Worm (Caenorhabditis elegans): ENCODE data around the gene B0564.2.

B0564.2 gene

ce11 chrIV:13089671-13090242 is 17.7 kb upstream of the B0564.2 start:
- TF ChIP-seq odd-2 (tag; optimal IDR thresholded peaks at IDR 0.05) = no peak
- no peak for TF ChIP-seq fkh-10 (GFP tag; optimal IDR thresholded peaks at IDR 0.05)
- peak; percentile 21 for TF ChIP-seq hlh-6 (tag; optimal IDR thresholded peaks at IDR 0.05)
- TF ChIP-seq C08G9.2 (tag; optimal IDR thresholded peaks at IDR 0.05) = peak; percentile 35

DNA sequence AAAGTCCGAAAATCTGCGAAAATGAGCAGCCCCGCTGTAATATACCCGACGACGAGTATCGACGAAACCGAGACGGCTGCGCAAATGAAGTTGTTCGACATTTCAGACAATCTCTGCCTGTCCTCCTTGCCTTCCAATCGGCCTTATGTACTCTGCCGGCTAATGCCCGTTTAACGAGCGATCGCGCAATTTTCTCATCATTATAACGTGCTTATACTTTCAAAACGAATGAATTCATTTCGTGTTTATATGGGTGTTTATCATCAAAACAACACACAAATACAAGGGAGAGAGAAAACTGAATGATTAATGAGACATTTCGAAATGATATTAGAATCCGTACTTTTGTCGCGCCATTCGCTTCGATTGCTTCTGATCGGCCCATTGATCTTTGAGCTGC is 16.5 kb upstream of the B0564.2 start, which contains the start of gene col-132:
TSS of gene col-132 (minus strand) at position 101 of the 400 bp plus-strand sequence.
- TF ChIP-seq K02D7.2 (tag; optimal IDR thresholded peaks at IDR 0.05) (no peak), ceh-6 (GFP tag; optimal IDR thresholded peaks at IDR 0.05) (no peak), ama-1 (optimal IDR thresholded peaks at IDR 0.05) (no peak), che-1 (tag; optimal IDR thresholded peaks at IDR 0.05) (no peak), ceh-18 (tag; optimal IDR thresholded peaks at IDR 0.05) (no peak), odd-2 (tag; optimal IDR thresholded peaks at IDR 0.05) (no peak), zip-5 (tag; optimal IDR thresholded peaks at IDR 0.05) (no peak), elt-2 (tag; optimal IDR thresholded peaks at IDR 0.05) (no peak)

DNA sequence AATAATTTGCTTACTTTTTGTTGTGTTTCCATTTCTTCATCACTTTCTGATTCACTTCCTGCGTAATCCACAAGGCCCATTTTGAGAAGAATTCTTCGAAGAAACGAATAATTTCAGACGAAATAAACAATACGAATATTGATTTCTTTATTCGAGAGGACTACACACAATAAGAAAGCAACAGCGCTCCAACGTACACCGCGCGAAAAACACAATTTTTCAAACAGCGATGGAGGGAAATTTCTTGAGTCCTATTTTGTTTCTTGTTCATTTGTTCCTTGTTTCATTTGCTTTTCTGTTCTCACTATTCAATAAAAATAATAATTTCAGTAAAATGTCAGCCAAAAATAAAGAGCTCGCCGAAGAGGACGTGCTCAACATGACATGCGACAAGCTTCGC is 13.8 kb upstream of the B0564.2 start, which contains the start of the genes prcc-1 and C39E9.12:
TSS of gene prcc-1 (minus strand) at position 119 of the 400 bp plus-strand sequence.
TSS of gene C39E9.12 (plus strand) at position 331 of the 400 bp plus-strand sequence.
- TF ChIP-seq mec-3 (tag; optimal IDR thresholded peaks at IDR 0.05; ENCODE audit: borderline replicate concordance) (no peak), fax-1 (tag; optimal IDR thresholded peaks at IDR 0.05) (peak; percentile 22), ets-4 (tag; optimal IDR thresholded peaks at IDR 0.05) (no peak), dmd-4 (tag; optimal IDR thresholded peaks at IDR 0.05; ENCODE audit: borderline replicate concordance) (no peak), ceh-31 (tag; optimal IDR thresholded peaks at IDR 0.05) (peak; percentile 33), ahr-1 (tag; optimal IDR thresholded peaks at IDR 0.05) (no peak), ceh-45 (GFP tag; IDR thresholded peaks at IDR 0.05) (no peak), ceh-22 (tag; optimal IDR thresholded peaks at IDR 0.05) (no peak), pqm-1 (tag; optimal IDR thresholded peaks at IDR 0.05) (no peak), fkh-10 (GFP tag; optimal IDR thresholded peaks at IDR 0.05) (no peak), pag-3 (tag; optimal IDR thresholded peaks at IDR 0.05; ENCODE audit: borderline replicate concordance) (no peak), ceh-9 (tag; optimal IDR thresholded peaks at IDR 0.05) (no peak), K09A11.1 (tag; optimal IDR thresholded peaks at IDR 0.05; ENCODE audit: insufficient read depth) (no peak), nfya-1 (tag; optimal IDR thresholded peaks at IDR 0.05) (peak; percentile 61), ceh-18 (tag; optimal IDR thresholded peaks at IDR 0.05) (peak; percentile 1), unc-42 (tag; optimal IDR thresholded peaks at IDR 0.05) (peak; percentile 43), ceh-48 (tag; optimal IDR thresholded peaks at IDR 0.05) (peak; percentile 65)

DNA sequence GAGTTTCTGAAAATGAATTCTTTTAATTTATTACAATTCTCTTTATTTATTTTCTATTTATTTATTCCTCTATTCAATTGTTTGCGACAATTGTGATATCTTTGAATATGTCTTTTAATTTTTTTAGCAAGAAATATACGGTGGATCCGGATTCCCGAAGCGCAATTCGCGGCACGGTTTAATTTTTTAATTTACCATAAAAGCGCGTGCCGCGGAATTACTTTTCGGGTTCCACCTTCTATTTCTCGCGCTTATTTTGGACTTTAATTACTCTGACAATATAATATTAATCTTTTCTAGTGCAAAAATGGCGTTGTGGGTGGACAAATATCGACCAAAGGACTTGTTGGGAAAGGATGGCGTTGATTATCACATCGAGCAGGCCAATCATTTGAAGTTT is 12.0 kb upstream of the B0564.2 start, which contains the start of gene rfc-3:
TSS of gene rfc-3 (plus strand) at position 301 of the 400 bp plus-strand sequence.
- no peak for TF ChIP-seq pax-1 (tag; optimal IDR thresholded peaks at IDR 0.05)
- no peak for TF ChIP-seq ceh-2 (tag; optimal IDR thresholded peaks at IDR 0.05)

ce11 chrIV:13096778-13097177 is 10.7 kb upstream of the B0564.2 start:
- TF ChIP-seq unc-86 (tag; optimal IDR thresholded peaks at IDR 0.05) (no peak), hlh-8 (tag; optimal IDR thresholded peaks at IDR 0.05) (no peak), T23F11.4 (GFP tag; optimal IDR thresholded peaks at IDR 0.05) (no peak), dve-1 (tag; optimal IDR thresholded peaks at IDR 0.05) (no peak), ceh-48 (tag; optimal IDR thresholded peaks at IDR 0.05) (no peak)

ce11 chrIV:13098652-13099051 is 8.8 kb upstream of the B0564.2 start, which contains the start of the genes dli-1, tin-9.2 and exos-4.1:
Gene dli-1, minus strand, starts transcription at chrIV:13098792.
Gene tin-9.2, plus strand, starts transcription at chrIV:13098995.
Gene exos-4.1, plus strand, starts transcription at chrIV:13098999.
- TF ChIP-seq pax-1 (tag; optimal IDR thresholded peaks at IDR 0.05) = no peak
- no peak for TF ChIP-seq ceh-22 (tag; optimal IDR thresholded peaks at IDR 0.05)
- TF ChIP-seq pag-3 (tag; optimal IDR thresholded peaks at IDR 0.05; ENCODE audit: borderline replicate concordance) = no peak
- no peak for TF ChIP-seq F13H6.1 (tag; optimal IDR thresholded peaks at IDR 0.05)
- TF ChIP-seq syd-9 (tag; optimal IDR thresholded peaks at IDR 0.05) = no peak
- no peak for TF ChIP-seq che-1 (tag; optimal IDR thresholded peaks at IDR 0.05)
- TF ChIP-seq ceh-34 (tag; optimal IDR thresholded peaks at IDR 0.05) = peak; percentile 9
- TF ChIP-seq gmeb-2 (tag; optimal IDR thresholded peaks at IDR 0.05) = no peak
- TF ChIP-seq ceh-48 (tag; optimal IDR thresholded peaks at IDR 0.05) = no peak
- no peak for TF ChIP-seq pqm-1 (tag; optimal IDR thresholded peaks at IDR 0.05)
- TF ChIP-seq ceh-30 (tag; optimal IDR thresholded peaks at IDR 0.05) = no peak
- TF ChIP-seq lim-6 (tag; optimal IDR thresholded peaks at IDR 0.05) = no peak
- no peak for TF ChIP-seq ttx-3 (tag; optimal IDR thresholded peaks at IDR 0.05)
- no peak for TF ChIP-seq K02D7.2 (tag; optimal IDR thresholded peaks at IDR 0.05)
- TF ChIP-seq lin-11 (tag; optimal IDR thresholded peaks at IDR 0.05) = no peak
- peak; percentile 95 for TF ChIP-seq unc-42 (tag; optimal IDR thresholded peaks at IDR 0.05)
- no peak for TF ChIP-seq fkh-6 (tag; optimal IDR thresholded peaks at IDR 0.05)
- TF ChIP-seq pat-9 (tag; optimal IDR thresholded peaks at IDR 0.05) = no peak
